Fruit fly (Drosophila melanogaster) whole organism, embryonic: ENCODE results near the gene gce.

ENCODE experiments used
- CG17361 ChIP-seq: fragments of 200-800 bp; sonication (Bioruptor generic); IDR thresholded peaks from 3 replicates; pipeline ENCODE4 v1.3.6; 2022; ENCODE audit warnings: missing biosample characterization, missing genetic modification characterization
- Gug ChIP-seq: fragments of 200-800 bp; sonication (Bioruptor generic); IDR thresholded peaks from 4 replicates; pipeline ENCODE4 v1.3.6; 2022; ENCODE audit warnings: missing biosample characterization, missing genetic modification characterization

- TF ChIP-seq Gug (GFP tag; lab: Robert Waterston, UW) (peak; percentile 12; the same call in 1 of the 4 replicates), CG17361 (GFP tag; lab: Robert Waterston, UW) (peak; percentile 55; the same call in 2 of the 3 replicates)
Observed at dm6 chrX:15344473-15345331, 47.1 kb downstream of the gce start, which contains the start of the genes CG12608 and Prp5.
